Worm (Caenorhabditis elegans): ENCODE results near the gene istr-1.
A peak's percentile ranks its signal among the peaks of the same experiment; 100 is the strongest.

istr-1 gene

ce11 chrV:12659426-12659825 lies 38.2 kb upstream of the istr-1 start, which contains the start of gene ccch-3 (continued):
- TF ChIP-seq nhr-10 (tag; optimal IDR thresholded peaks at IDR 0.05): no peak
- TF ChIP-seq nhr-6 (tag; optimal IDR thresholded peaks at IDR 0.05): no peak
- peak; percentile 69 for TF ChIP-seq nhr-129 (tag; optimal IDR thresholded peaks at IDR 0.05)
- peak; percentile 34 for TF ChIP-seq sem-4 (tag; optimal IDR thresholded peaks at IDR 0.05)
- TF ChIP-seq ama-1 (optimal IDR thresholded peaks at IDR 0.05): no peak
- peak; percentile 85 for TF ChIP-seq sma-9 (GFP tag; optimal IDR thresholded peaks at IDR 0.05)
- TF ChIP-seq sma-9 (tag; optimal IDR thresholded peaks at IDR 0.05): no peak
- no peak for TF ChIP-seq unc-39 (tag; optimal IDR thresholded peaks at IDR 0.05)
- TF ChIP-seq crh-2 (tag; optimal IDR thresholded peaks at IDR 0.05): peak; percentile 82
- TF ChIP-seq nhr-21 (tag; optimal IDR thresholded peaks at IDR 0.05): peak; percentile 43
- no peak for TF ChIP-seq lin-11 (tag; optimal IDR thresholded peaks at IDR 0.05)
- no peak for TF ChIP-seq unc-62 (GFP tag; optimal IDR thresholded peaks at IDR 0.05)
- peak; percentile 83 for TF ChIP-seq unc-55 (GFP tag; optimal IDR thresholded peaks at IDR 0.05)
- TF ChIP-seq ceh-16 (tag; optimal IDR thresholded peaks at IDR 0.05): no peak
- peak; percentile 59 for TF ChIP-seq lin-13 (GFP tag; optimal IDR thresholded peaks at IDR 0.05)
- TF ChIP-seq ceh-82 (tag; optimal IDR thresholded peaks at IDR 0.05): no peak
- no peak for TF ChIP-seq ZK546.5 (tag; optimal IDR thresholded peaks at IDR 0.05)
- no peak for TF ChIP-seq nhr-237 (tag; optimal IDR thresholded peaks at IDR 0.05)
- TF ChIP-seq nhr-23 (tag; optimal IDR thresholded peaks at IDR 0.05): no peak
- TF ChIP-seq zag-1 (tag; optimal IDR thresholded peaks at IDR 0.05): no peak
- TF ChIP-seq Y55F3AM.14 (GFP tag; optimal IDR thresholded peaks at IDR 0.05): no peak
- TF ChIP-seq mab-5 (tag; optimal IDR thresholded peaks at IDR 0.05): no peak

- no peak for TF ChIP-seq C34F6.9 (tag; optimal IDR thresholded peaks at IDR 0.05)
These were observed 37.3 kb upstream of the istr-1 start, which contains the start of gene his-74 for ce11 chrV:12660280-12660818. Gene his-74 (minus strand): TSS chrV:12660330.

- TF ChIP-seq snpc-4 (tag; optimal IDR thresholded peaks at IDR 0.05) (no peak), mbf-1 (tag; optimal IDR thresholded peaks at IDR 0.05) (no peak), elt-1 (tag; optimal IDR thresholded peaks at IDR 0.05) (no peak), nhr-25 (tag; optimal IDR thresholded peaks at IDR 0.05) (no peak), lsy-2 (tag; optimal IDR thresholded peaks at IDR 0.05) (no peak), sem-4 (tag; optimal IDR thresholded peaks at IDR 0.05) (no peak), peb-1 (tag; optimal IDR thresholded peaks at IDR 0.05) (no peak), lin-11 (tag; optimal IDR thresholded peaks at IDR 0.05) (no peak), aly-2 (tag; optimal IDR thresholded peaks at IDR 0.05) (no peak), Y55F3AM.14 (GFP tag; optimal IDR thresholded peaks at IDR 0.05) (no peak), nhr-23 (tag; optimal IDR thresholded peaks at IDR 0.05) (no peak), unc-39 (tag; optimal IDR thresholded peaks at IDR 0.05) (no peak), ceh-82 (tag; optimal IDR thresholded peaks at IDR 0.05) (no peak), skn-1 (tag; optimal IDR thresholded peaks at IDR 0.05) (no peak), nhr-6 (tag; optimal IDR thresholded peaks at IDR 0.05) (no peak), fos-1 (tag; optimal IDR thresholded peaks at IDR 0.05) (no peak), R02D3.7 (tag; optimal IDR thresholded peaks at IDR 0.05) (no peak), mdl-1 (tag; optimal IDR thresholded peaks at IDR 0.05) (no peak), ztf-1 (GFP tag; conservative IDR thresholded peaks at IDR 0.05) (no peak), unc-62 (GFP tag; optimal IDR thresholded peaks at IDR 0.05) (no peak)
These were observed 36.0 kb upstream of the istr-1 start, which contains the start of gene W05B10.3 for ce11 chrV:12661619-12662018. Gene W05B10.3 (minus strand): TSS chrV:12661719.

ce11 chrV:12663386-12663785 lies 34.3 kb upstream of the istr-1 start:
- TF ChIP-seq lsy-2 (tag; optimal IDR thresholded peaks at IDR 0.05) (no peak), crh-2 (tag; optimal IDR thresholded peaks at IDR 0.05) (no peak), C34F6.9 (tag; optimal IDR thresholded peaks at IDR 0.05) (no peak), egl-27 (tag; optimal IDR thresholded peaks at IDR 0.05) (no peak), nhr-237 (tag; optimal IDR thresholded peaks at IDR 0.05) (no peak), elt-3 (tag; optimal IDR thresholded peaks at IDR 0.05) (no peak), mab-5 (tag; optimal IDR thresholded peaks at IDR 0.05) (no peak), lin-11 (tag; optimal IDR thresholded peaks at IDR 0.05) (no peak), R02D3.7 (tag; optimal IDR thresholded peaks at IDR 0.05) (no peak), alr-1 (tag; optimal IDR thresholded peaks at IDR 0.05) (no peak), nhr-77 (tag; optimal IDR thresholded peaks at IDR 0.05) (no peak), F13H6.1 (tag; optimal IDR thresholded peaks at IDR 0.05) (no peak), nhr-12 (tag; optimal IDR thresholded peaks at IDR 0.05) (no peak), nhr-11 (tag; optimal IDR thresholded peaks at IDR 0.05) (no peak), nhr-25 (tag; optimal IDR thresholded peaks at IDR 0.05) (no peak)
